Worm (Caenorhabditis elegans) whole organism, midembryonic: ENCODE measurements around the gene rad-54.L2.

Source experiments
- T22C8.4 ChIP-seq: fragments of 200-800 bp; sonication (Bioruptor generic); IDR thresholded peaks from 2 replicates; pipeline ENCODE4 v1.3.6; 2022; ENCODE audit warnings: missing genetic modification characterization, missing compliant biosample characterization
- cog-1 ChIP-seq: sonication (generic microtip); optimal IDR thresholded peaks from 2 replicates; lab custom pipeline; 2016; ENCODE audit warnings: missing genetic modification characterization, missing compliant biosample characterization
- flt-1 ChIP-seq: fragments of 200-800 bp; sonication (Bioruptor generic); IDR thresholded peaks from 2 replicates; pipeline ENCODE4 v1.3.6; 2022; ENCODE audit warnings: missing genetic modification characterization, missing compliant biosample characterization
- klf-2 ChIP-seq: fragments of 200-800 bp; sonication (Bioruptor generic); conservative IDR thresholded peaks from 2 replicates; pipeline ENCODE4 v1.3.6; 2022; ENCODE audit warnings: missing genetic modification reagents, missing genetic modification characterization, missing compliant biosample characterization
- med-1 ChIP-seq: sonication (generic microtip); optimal IDR thresholded peaks from 2 replicates; lab custom pipeline; 2017; ENCODE audit warnings: missing genetic modification characterization, mild to moderate bottlenecking, missing compliant biosample characterization, antibody characterized with exemption, missing genetic modification reagents; ENCODE audit not compliant: insufficient read depth
- ref-1 ChIP-seq: fragments of 200-800 bp; sonication (Bioruptor generic); conservative IDR thresholded peaks from 2 replicates; pipeline ENCODE4 v1.3.6; 2022; ENCODE audit warnings: missing genetic modification reagents, missing genetic modification characterization, missing compliant biosample characterization
- tab-1 ChIP-seq: fragments of 200-800 bp; sonication (Bioruptor generic); IDR thresholded peaks from 2 replicates; pipeline ENCODE4 v1.3.6; 2022; ENCODE audit warnings: missing genetic modification characterization, missing compliant biosample characterization
- ztf-23 ChIP-seq: fragments of 200-800 bp; sonication (Bioruptor generic); IDR thresholded peaks from 2 replicates; pipeline ENCODE4 v1.3.6; 2022; ENCODE audit warnings: missing genetic modification reagents, missing genetic modification characterization, missing compliant biosample characterization
- ztf-29 ChIP-seq: fragments of 200-800 bp; sonication (Bioruptor generic); IDR thresholded peaks from 2 replicates; pipeline ENCODE4 v1.3.6; 2022; ENCODE audit warnings: missing genetic modification reagents, missing genetic modification characterization, missing compliant biosample characterization

DNA sequence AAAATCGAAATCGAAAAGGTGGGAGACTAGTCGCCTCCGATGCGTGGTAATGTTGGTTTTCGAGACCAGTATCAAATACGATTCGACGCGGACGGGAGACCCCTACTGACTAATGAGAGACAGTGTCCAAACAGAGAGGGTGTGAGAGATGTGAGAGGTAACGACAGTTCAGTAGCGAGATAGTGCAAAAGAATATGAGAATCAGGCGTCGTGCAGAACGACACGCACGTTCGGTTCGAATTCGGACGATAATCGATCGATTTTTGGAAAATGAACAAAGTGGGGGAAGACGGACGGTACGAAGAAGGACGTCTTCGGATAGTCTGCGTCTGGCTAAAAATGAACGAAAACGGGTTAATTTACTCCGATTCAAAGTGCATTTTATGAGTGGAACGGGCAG is 28.1 kb downstream of the rad-54.L2 start, which contains the start of gene D1046.16:
- TF ChIP-seq ztf-23 (GFP tag; lab: Robert Waterston, UW): no peak
- TF ChIP-seq ztf-29: no peak
- no peak for TF ChIP-seq cog-1
- no peak for TF ChIP-seq flt-1 (GFP tag; lab: Robert Waterston, UW)
- no peak for TF ChIP-seq klf-2 (GFP tag; lab: Robert Waterston, UW)
- no peak for TF ChIP-seq tab-1 (GFP tag; lab: Robert Waterston, UW)
- no peak for TF ChIP-seq ref-1
- peak; percentile 82 for TF ChIP-seq T22C8.4 (GFP tag; lab: Robert Waterston, UW)
- TF ChIP-seq med-1 (GFP tag; lab: Kevin White, UChicago): no peak
